Worm (Caenorhabditis elegans) whole organism, L1 larva: Measurements from ENCODE around the gene F37C12.21.

Source experiments
- C16A3.4 ChIP-seq: fragments of 150-350 bp; optimal IDR thresholded peaks from 2 replicates; lab custom pipeline; 2014; ENCODE audit warnings: missing biosample characterization, missing genetic modification characterization
- F16B12.6 ChIP-seq: fragments of 150-350 bp; optimal IDR thresholded peaks from 2 replicates; lab custom pipeline; 2014; ENCODE audit warnings: missing biosample characterization, missing genetic modification characterization
- Y116A8C.19 ChIP-seq: sonication (generic microtip); optimal IDR thresholded peaks from 2 replicates; lab custom pipeline; 2016; ENCODE audit warnings: missing compliant biosample characterization, missing genetic modification characterization, borderline replicate concordance
- aly-2 ChIP-seq: fragments of 150-350 bp; optimal IDR thresholded peaks from 2 replicates; lab custom pipeline; 2014; ENCODE audit warnings: missing biosample characterization, missing genetic modification characterization
- ama-1 ChIP-seq: fragments of 150-350 bp; optimal IDR thresholded peaks from 2 replicates; lab custom pipeline; 2014
- ceh-63 ChIP-seq: fragments of 200-800 bp; sonication (Bioruptor generic); optimal IDR thresholded peaks from 2 replicates; lab custom pipeline; 2018; ENCODE audit warnings: mild to moderate bottlenecking, missing genetic modification characterization, missing compliant biosample characterization
- ceh-8 ChIP-seq: fragments of 200-800 bp; sonication (Bioruptor generic); optimal IDR thresholded peaks from 2 replicates; lab custom pipeline; 2018; ENCODE audit warnings: mild to moderate bottlenecking, missing genetic modification characterization, moderate library complexity, missing compliant biosample characterization
- ces-1 ChIP-seq: fragments of 150-350 bp; optimal IDR thresholded peaks from 2 replicates; lab custom pipeline; 2014; ENCODE audit warnings: missing biosample characterization, missing genetic modification reagents, missing genetic modification characterization
- dpl-1 ChIP-seq, 3 experiments: fragments of 150-350 bp in 2 of 3; sonication (generic microtip) in 1 of 3; optimal IDR thresholded peaks; 2 replicates each; lab custom pipeline; 2014 to 2017; ENCODE audit warnings: missing biosample characterization in 3 of 3, missing genetic modification characterization in 3 of 3, missing genetic modification reagents in 3 of 3
- efl-1 ChIP-seq, 4 experiments: fragments of 150-350 bp; optimal IDR thresholded peaks in 3 of 4; peaks in 1 of 4; 1 replicate in 1 of 4; 2 replicates in 3 of 4; lab custom pipeline; 2014; ENCODE audit warnings: missing biosample characterization in 2 of 4, missing genetic modification characterization in 2 of 4, missing genetic modification reagents in 2 of 4
- elt-2 ChIP-seq: sonication (generic microtip); optimal IDR thresholded peaks from 2 replicates; lab custom pipeline; 2016; ENCODE audit warnings: missing genetic modification characterization, mild to moderate bottlenecking, inconsistent platforms, missing compliant biosample characterization, missing genetic modification reagents
- elt-3 ChIP-seq, 6 experiments: fragments of 150-350 bp in 1 of 6; sonication (generic microtip); optimal IDR thresholded peaks; 2 replicates each; lab custom pipeline; 2017 to 2018; ENCODE audit warnings: missing biosample characterization in 6 of 6, missing genetic modification characterization in 6 of 6, inconsistent platforms in 1 of 6
- ets-5 ChIP-seq: fragments of 200-800 bp; sonication (Bioruptor generic); IDR thresholded peaks from 2 replicates; pipeline ENCODE4 v1.3.6; 2022; ENCODE audit warnings: missing genetic modification characterization, missing compliant biosample characterization
- fkh-10 ChIP-seq: sonication (generic microtip); optimal IDR thresholded peaks from 2 replicates; lab custom pipeline; 2017; ENCODE audit warnings: missing biosample characterization, missing genetic modification reagents, missing genetic modification characterization
- fkh-8 ChIP-seq: sonication (generic microtip); optimal IDR thresholded peaks from 2 replicates; lab custom pipeline; 2016; ENCODE audit warnings: mild to moderate bottlenecking, missing genetic modification characterization, missing compliant biosample characterization
- fos-1 ChIP-seq: fragments of 150-350 bp; optimal IDR thresholded peaks from 2 replicates; lab custom pipeline; 2014; ENCODE audit warnings: missing biosample characterization, missing genetic modification characterization
- hlh-4 ChIP-seq: sonication (generic microtip); optimal IDR thresholded peaks from 2 replicates; lab custom pipeline; 2016; ENCODE audit warnings: mild to moderate bottlenecking, missing genetic modification characterization, missing compliant biosample characterization
- hpl-2 ChIP-seq: fragments of 150-350 bp; optimal IDR thresholded peaks from 2 replicates; lab custom pipeline; 2014; ENCODE audit warnings: missing biosample characterization, missing genetic modification reagents, missing genetic modification characterization
- jun-1 ChIP-seq: fragments of 150-350 bp; optimal IDR thresholded peaks from 2 replicates; lab custom pipeline; 2014; ENCODE audit warnings: missing biosample characterization, missing genetic modification reagents, missing genetic modification characterization
- lin-13 ChIP-seq: fragments of 150-350 bp; optimal IDR thresholded peaks from 2 replicates; lab custom pipeline; 2014; ENCODE audit warnings: missing biosample characterization, missing genetic modification reagents, missing genetic modification characterization
- lin-14 ChIP-seq: fragments of 200-800 bp; sonication (Bioruptor generic); optimal IDR thresholded peaks from 2 replicates; lab custom pipeline; 2018; ENCODE audit warnings: mild to moderate bottlenecking, missing genetic modification characterization, moderate library complexity, missing compliant biosample characterization
- lin-15B ChIP-seq: fragments of 150-350 bp; sonication (generic microtip); optimal IDR thresholded peaks from 3 replicates; lab custom pipeline; 2014; ENCODE audit warnings: missing biosample characterization, missing genetic modification characterization
- mab-9 ChIP-seq: fragments of 200-800 bp; sonication (Bioruptor generic); IDR thresholded peaks from 2 replicates; pipeline ENCODE4 v1.3.6; 2022; ENCODE audit warnings: missing genetic modification reagents, missing genetic modification characterization, missing compliant biosample characterization
- mep-1 ChIP-seq: fragments of 150-350 bp; optimal IDR thresholded peaks from 2 replicates; lab custom pipeline; 2014; ENCODE audit warnings: missing biosample characterization, missing genetic modification characterization
- nhr-11 ChIP-seq: fragments of 150-350 bp; optimal IDR thresholded peaks from 2 replicates; lab custom pipeline; 2014; ENCODE audit warnings: missing biosample characterization, missing genetic modification characterization
- nhr-12 ChIP-seq: sonication (generic microtip); optimal IDR thresholded peaks from 2 replicates; lab custom pipeline; 2017; ENCODE audit warnings: missing biosample characterization, missing genetic modification characterization
- nhr-19 ChIP-seq: fragments of 200-800 bp; sonication (Bioruptor generic); conservative IDR thresholded peaks from 2 replicates; pipeline ENCODE4 v1.3.6; 2022; ENCODE audit warnings: missing genetic modification characterization, missing compliant biosample characterization
- nhr-20 ChIP-seq: sonication (generic microtip); optimal IDR thresholded peaks from 2 replicates; lab custom pipeline; 2016; ENCODE audit warnings: mild to moderate bottlenecking, missing genetic modification characterization, missing compliant biosample characterization
- nhr-28 ChIP-seq: fragments of 150-350 bp; optimal IDR thresholded peaks from 2 replicates; lab custom pipeline; 2014; ENCODE audit warnings: missing biosample characterization, missing genetic modification characterization
- nhr-47 ChIP-seq: sonication (generic microtip); optimal IDR thresholded peaks from 2 replicates; lab custom pipeline; 2016; ENCODE audit warnings: mild to moderate bottlenecking, missing genetic modification characterization, moderate library complexity, missing compliant biosample characterization
- nhr-71 ChIP-seq: sonication (generic microtip); optimal IDR thresholded peaks from 2 replicates; lab custom pipeline; 2016; ENCODE audit warnings: mild to moderate bottlenecking, missing genetic modification characterization, moderate library complexity, missing compliant biosample characterization
- nhr-76 ChIP-seq: sonication (generic microtip); optimal IDR thresholded peaks from 2 replicates; lab custom pipeline; 2017; ENCODE audit warnings: missing biosample characterization, missing genetic modification characterization
- nhr-77 ChIP-seq: fragments of 150-350 bp; optimal IDR thresholded peaks from 2 replicates; lab custom pipeline; 2014; ENCODE audit warnings: missing biosample characterization, missing genetic modification characterization
- nhr-85 ChIP-seq: sonication (generic microtip); peaks from one replicate; lab custom pipeline; 2016; ENCODE audit warnings: missing genetic modification characterization, inconsistent platforms, missing compliant biosample characterization
- nhr-90 ChIP-seq: sonication (generic microtip); optimal IDR thresholded peaks from 2 replicates; lab custom pipeline; 2016; ENCODE audit warnings: mild to moderate bottlenecking, missing genetic modification characterization, missing compliant biosample characterization; ENCODE audit not compliant: poor library complexity
- pag-3 ChIP-seq: sonication (generic microtip); optimal IDR thresholded peaks from 2 replicates; lab custom pipeline; 2017; ENCODE audit warnings: missing genetic modification characterization, mild to moderate bottlenecking, missing compliant biosample characterization, antibody characterized with exemption, borderline replicate concordance; ENCODE audit not compliant: insufficient read depth
- pax-3 ChIP-seq: fragments of 200-800 bp; sonication (Bioruptor generic); optimal IDR thresholded peaks from 2 replicates; lab custom pipeline; 2018; ENCODE audit warnings: mild to moderate bottlenecking, missing genetic modification characterization, moderate library complexity, missing compliant biosample characterization
- pqm-1 ChIP-seq: sonication (generic microtip); optimal IDR thresholded peaks from 3 replicates; lab custom pipeline; 2017; ENCODE audit warnings: missing biosample characterization, missing genetic modification characterization
- rnt-1 ChIP-seq: sonication (generic microtip); optimal IDR thresholded peaks from 2 replicates; lab custom pipeline; 2016; ENCODE audit warnings: mild to moderate bottlenecking, missing genetic modification characterization, moderate library complexity, missing compliant biosample characterization
- snu-23 ChIP-seq: sonication (generic microtip); optimal IDR thresholded peaks from 2 replicates; lab custom pipeline; 2016; ENCODE audit warnings: missing genetic modification characterization, missing compliant biosample characterization
- sox-4 ChIP-seq: sonication (generic microtip); optimal IDR thresholded peaks from 2 replicates; lab custom pipeline; 2016; ENCODE audit warnings: missing genetic modification characterization, missing compliant biosample characterization
- sup-37 ChIP-seq: fragments of 200-800 bp; sonication (Bioruptor generic); optimal IDR thresholded peaks from 2 replicates; lab custom pipeline; 2018; ENCODE audit warnings: mild to moderate bottlenecking, missing genetic modification characterization, missing compliant biosample characterization
- swsn-7 ChIP-seq: sonication (generic microtip); optimal IDR thresholded peaks from 2 replicates; lab custom pipeline; 2016; ENCODE audit warnings: missing genetic modification characterization, missing compliant biosample characterization
- tbx-2 ChIP-seq: sonication (generic microtip); optimal IDR thresholded peaks from 2 replicates; lab custom pipeline; 2016; ENCODE audit warnings: missing genetic modification characterization, missing compliant biosample characterization
- unc-130 ChIP-seq: fragments of 150-350 bp; optimal IDR thresholded peaks from 2 replicates; lab custom pipeline; 2017; ENCODE audit warnings: missing biosample characterization, missing genetic modification characterization, inconsistent platforms
- unc-30 ChIP-seq: sonication (generic microtip); optimal IDR thresholded peaks from 2 replicates; lab custom pipeline; 2017; ENCODE audit warnings: missing biosample characterization, missing genetic modification characterization
- unc-62 ChIP-seq: fragments of 150-350 bp; optimal IDR thresholded peaks from 2 replicates; lab custom pipeline; 2014; ENCODE audit warnings: missing biosample characterization, missing genetic modification reagents, missing genetic modification characterization
- unc-98 ChIP-seq: fragments of 200-800 bp; sonication (Bioruptor generic); IDR thresholded peaks from 2 replicates; pipeline ENCODE4 v1.3.6; 2022; ENCODE audit warnings: missing genetic modification characterization, missing compliant biosample characterization
- zag-1 ChIP-seq: fragments of 150-350 bp; optimal IDR thresholded peaks from 2 replicates; lab custom pipeline; 2014; ENCODE audit warnings: missing biosample characterization, missing genetic modification characterization
- zip-4 ChIP-seq: fragments of 200-800 bp; sonication (Bioruptor generic); optimal IDR thresholded peaks from 2 replicates; lab custom pipeline; 2018; ENCODE audit warnings: mild to moderate bottlenecking, missing genetic modification characterization, moderate library complexity, missing compliant biosample characterization
- ztf-11 ChIP-seq, 2 experiments: sonication (generic microtip); optimal IDR thresholded peaks; 2 replicates each; lab custom pipeline; 2016 to 2017; ENCODE audit warnings: missing genetic modification characterization in 2 of 2, missing biosample characterization in 1 of 2, missing compliant biosample characterization in 1 of 2
- ztf-4 ChIP-seq: fragments of 150-350 bp; optimal IDR thresholded peaks from 2 replicates; lab custom pipeline; 2014; ENCODE audit warnings: missing biosample characterization, missing genetic modification characterization

F37C12.21 gene

ce11 chrIII:7207903-7208497, 19.8 kb downstream of the F37C12.21 start, which contains the start of gene rpl-6:
Gene rpl-6 (plus strand): TSS chrIII:7208447.
- TF ChIP-seq nhr-47, result peak; percentile 90
- TF ChIP-seq hlh-4, result no peak
- peak; percentile 91 for TF ChIP-seq nhr-19 (GFP tag; lab: Robert Waterston, UW)
- TF ChIP-seq sox-4 (tag; lab: Kevin White, UChicago), result peak; percentile 20
- peak; percentile 46 for TF ChIP-seq F16B12.6 (tag; lab: Kevin White, UChicago)
- no peak for TF ChIP-seq pqm-1 (tag; lab: Kevin White, UChicago)
- no peak for TF ChIP-seq unc-62
- TF ChIP-seq sup-37 (GFP tag; lab: Kevin White, UChicago), result no peak
- peak in 1 of 2 experiments; percentile 66 for TF ChIP-seq ztf-11 (tag; optimal IDR thresholded peaks at IDR 0.05; lab: Kevin White, UChicago)
- TF ChIP-seq zip-4 (GFP tag; lab: Kevin White, UChicago), result peak; percentile 45
- no peak for TF ChIP-seq nhr-76 (tag; lab: Kevin White, UChicago)
- no peak for TF ChIP-seq nhr-28 (tag; lab: Kevin White, UChicago)
- peak; percentile 93 for TF ChIP-seq nhr-71
- TF ChIP-seq ces-1, result no peak
- TF ChIP-seq aly-2 (tag; lab: Kevin White, UChicago), result peak; percentile 22
- TF ChIP-seq ztf-4 (tag; lab: Kevin White, UChicago), result peak; percentile 82
- TF ChIP-seq rnt-1, result peak; percentile 91
- TF ChIP-seq nhr-90 (tag; lab: Kevin White, UChicago), result peak; percentile 87
- no peak for TF ChIP-seq nhr-12 (tag; lab: Kevin White, UChicago)
- peak; percentile 81 to 86 (median 85) for TF ChIP-seq dpl-1 (GFP tag; optimal IDR thresholded peaks at IDR 0.05; lab: Kevin White, UChicago)
- peak; percentile 85 for TF ChIP-seq swsn-7
- TF ChIP-seq unc-98 (GFP tag; lab: Robert Waterston, UW), result no peak
- TF ChIP-seq lin-14 (GFP tag; lab: Kevin White, UChicago), result peak; percentile 90
- peak; percentile 62 for TF ChIP-seq pax-3 (tag; lab: Kevin White, UChicago)
- peak; percentile 86 for TF ChIP-seq tbx-2 (tag; lab: Kevin White, UChicago)
- TF ChIP-seq ceh-8, result peak; percentile 12
- TF ChIP-seq nhr-11 (tag; lab: Kevin White, UChicago), result peak; percentile 88
- peak; percentile 83 for TF ChIP-seq nhr-77 (tag; lab: Kevin White, UChicago)
- peak; percentile 57 for TF ChIP-seq elt-2
- peak; percentile 91 to 94 for TF ChIP-seq efl-1 (optimal IDR thresholded peaks at IDR 0.05; lab: Kevin White, UChicago)
- peak; percentile 81 to 98 for TF ChIP-seq efl-1 (GFP tag; optimal IDR thresholded peaks at IDR 0.05 in 1 of 2; lab: Kevin White, UChicago)
- TF ChIP-seq nhr-85 (tag; lab: Kevin White, UChicago), result peak; percentile 95
- peak in 5 of 6 experiments; percentile 14 to 98 (median 73) for TF ChIP-seq elt-3 (tag; optimal IDR thresholded peaks at IDR 0.05; lab: Kevin White, UChicago)
- TF ChIP-seq mab-9 (GFP tag; lab: Robert Waterston, UW), result no peak
- TF ChIP-seq fkh-10 (GFP tag; lab: Kevin White, UChicago), result peak; percentile 77
- TF ChIP-seq unc-30, result no peak
- peak; percentile 85 for TF ChIP-seq nhr-20 (tag; lab: Kevin White, UChicago)
- TF ChIP-seq fos-1 (tag; lab: Kevin White, UChicago), result peak; percentile 80
- no peak for TF ChIP-seq pag-3
- no peak for TF ChIP-seq zag-1 (tag; lab: Kevin White, UChicago)
- TF ChIP-seq snu-23, result peak; percentile 92
- TF ChIP-seq Y116A8C.19, result no peak
- TF ChIP-seq lin-13 (GFP tag; lab: Kevin White, UChicago), result peak; percentile 83
- TF ChIP-seq ama-1, result peak; percentile 55
- peak; percentile 97 for TF ChIP-seq C16A3.4 (tag; lab: Kevin White, UChicago)
- TF ChIP-seq unc-130 (tag; lab: Kevin White, UChicago), result peak; percentile 95
- no peak for TF ChIP-seq ets-5 (GFP tag; lab: Robert Waterston, UW)
- TF ChIP-seq hpl-2 (GFP tag; lab: Kevin White, UChicago), result peak; percentile 70
- TF ChIP-seq mep-1 (tag; lab: Kevin White, UChicago), result peak; percentile 91
- TF ChIP-seq lin-15B (tag; lab: Kevin White, UChicago), result peak; percentile 85
- peak; percentile 85 for TF ChIP-seq fkh-8 (tag; lab: Kevin White, UChicago)
- TF ChIP-seq ceh-63 (GFP tag; lab: Kevin White, UChicago), result no peak
- TF ChIP-seq jun-1, result peak; percentile 81
